Worm (Caenorhabditis elegans): ENCODE measurements around the gene ubc-9.

- TF ChIP-seq hsf-1 (GFP tag; IDR thresholded peaks at IDR 0.05) (no peak), T07F8.4 (tag; optimal IDR thresholded peaks at IDR 0.05) (no peak), cebp-1 (GFP tag; IDR thresholded peaks at IDR 0.05) (no peak), cebp-1 (tag; optimal IDR thresholded peaks at IDR 0.05) (no peak), F49E8.2 (tag; optimal IDR thresholded peaks at IDR 0.05; ENCODE audit: insufficient read depth) (no peak), aptf-3 (GFP tag; IDR thresholded peaks at IDR 0.05) (no peak), let-526 (GFP tag; IDR thresholded peaks at IDR 0.05) (no peak), snpc-4 (GFP tag; optimal IDR thresholded peaks at IDR 0.05) (no peak), snpc-4 (tag; optimal IDR thresholded peaks at IDR 0.05) (no peak), nhr-90 (tag; optimal IDR thresholded peaks at IDR 0.05) (no peak), lir-1 (GFP tag; conservative IDR thresholded peaks at IDR 0.05) (no peak), madf-10 (tag; optimal IDR thresholded peaks at IDR 0.05) (no peak), pha-4 (tag; optimal IDR thresholded peaks at IDR 0.05) (no peak), ceh-40 (GFP tag; IDR thresholded peaks at IDR 0.05) (no peak), Y56A3A.18 (GFP tag; IDR thresholded peaks at IDR 0.05) (no peak)
Observed at ce11 chrIV:4611740-4612139, 39.1 kb upstream of the ubc-9 start.

Data from whole organism, young adult.